Fruit fly (Drosophila melanogaster): Measurements from ENCODE around the gene homer.

DNA sequence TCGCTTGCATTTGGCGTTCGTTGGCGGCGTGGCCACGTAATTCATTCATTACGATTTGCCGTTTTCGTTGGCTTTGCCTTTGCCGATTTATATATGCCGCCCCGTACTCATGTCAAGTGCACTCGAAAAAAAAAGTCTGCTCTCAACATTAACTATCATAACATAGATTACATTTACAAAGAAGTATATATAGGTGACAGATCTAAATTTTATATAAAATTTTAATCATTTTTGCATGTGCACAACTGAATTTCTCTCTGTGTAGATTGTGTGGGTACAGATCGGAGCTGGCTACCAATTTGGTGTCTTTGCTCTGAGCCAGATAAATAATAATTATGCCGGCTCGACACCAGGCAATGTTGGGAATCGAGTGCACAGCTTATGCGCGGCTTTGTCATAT, 24.8 kb downstream of the homer start:
- no peak for TF ChIP-seq kay (GFP tag; optimal IDR thresholded peaks at IDR 0.05)
- peak; percentile 18 for TF ChIP-seq bcd (GFP tag; optimal IDR thresholded peaks at IDR 0.05)
- TF ChIP-seq ind (GFP tag; optimal IDR thresholded peaks at IDR 0.05), result peak; percentile 49
- TF ChIP-seq CG9797 (GFP tag; optimal IDR thresholded peaks at IDR 0.05), result no peak
- no peak for TF ChIP-seq bigmax (GFP tag; optimal IDR thresholded peaks at IDR 0.05)
- no peak for TF ChIP-seq CG16815 (GFP tag; optimal IDR thresholded peaks at IDR 0.05)
- peak; percentile 62 for TF ChIP-seq CG9727 (GFP tag; optimal IDR thresholded peaks at IDR 0.05)
- TF ChIP-seq nau (GFP tag; optimal IDR thresholded peaks at IDR 0.05), result no peak
